Worm (Caenorhabditis elegans) whole organism, L3 larva: ENCODE results near the gene ctg-2.
A peak's percentile ranks its signal among the peaks of the same experiment; 100 is the strongest.

Experiments used
- ama-1 ChIP-seq: fragments of 150-350 bp; optimal IDR thresholded peaks from 2 replicates; lab custom pipeline; 2018
- nhr-237 ChIP-seq: fragments of 150-350 bp; optimal IDR thresholded peaks from 2 replicates; lab custom pipeline; 2014; ENCODE audit warnings: missing biosample characterization, missing genetic modification characterization
- unc-62 ChIP-seq: fragments of 150-350 bp; sonication (generic microtip); optimal IDR thresholded peaks from 4 replicates; lab custom pipeline; 2014; ENCODE audit warnings: missing biosample characterization, missing genetic modification reagents, missing genetic modification characterization

DNA sequence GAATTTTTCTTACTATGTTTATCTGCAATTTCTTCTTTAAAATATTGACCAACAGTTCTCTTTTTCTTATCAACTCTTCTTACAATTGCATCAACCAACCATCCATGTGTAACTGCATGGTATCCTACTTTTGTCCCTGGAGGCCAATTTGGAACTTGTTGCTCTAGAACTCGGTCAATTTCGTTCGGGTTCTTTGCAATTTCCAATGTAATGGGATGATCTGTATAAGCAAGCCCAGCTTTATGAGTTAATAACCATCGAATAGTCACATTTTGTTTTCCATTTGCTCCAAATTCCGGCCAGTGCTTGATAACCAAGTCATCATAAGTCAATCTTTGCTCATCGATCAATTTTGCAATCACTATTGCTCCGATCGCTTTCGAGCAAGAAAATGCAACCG is 35.5 kb upstream of the ctg-2 start:
- peak; percentile 83 for TF ChIP-seq ama-1 (lab: Kevin White, UChicago)
- TF ChIP-seq unc-62 (GFP tag; lab: Kevin White, UChicago): no peak
- no peak for TF ChIP-seq nhr-237 (tag; lab: Kevin White, UChicago)
